Fruit fly (Drosophila melanogaster) whole organism, wandering third instar larva: ENCODE measurements around the gene pn.
A peak's percentile ranks its signal among the peaks of the same experiment; 100 is the strongest.

ENCODE experiments used
- Abd-B ChIP-seq: fragments of >200 bp; optimal IDR thresholded peaks from 2 replicates; lab custom pipeline; 2017; ENCODE audit warnings: missing biosample characterization, missing genetic modification characterization
- CG32264 ChIP-seq: fragments of 200-800 bp; sonication (Bioruptor generic); optimal IDR thresholded peaks from 2 replicates; lab custom pipeline; 2016; ENCODE audit warnings: missing biosample characterization, missing genetic modification characterization
- CG9705 ChIP-seq: fragments of 200-800 bp; sonication (Bioruptor generic); optimal IDR thresholded peaks from 2 replicates; lab custom pipeline; 2018; ENCODE audit warnings: missing biosample characterization, mild to moderate bottlenecking, missing genetic modification characterization
- CrebA ChIP-seq: fragments of 200-800 bp; sonication (Bioruptor generic); optimal IDR thresholded peaks from 2 replicates; lab custom pipeline; 2016; ENCODE audit warnings: missing biosample characterization, mild to moderate bottlenecking, missing genetic modification characterization, borderline replicate concordance
- Dfd ChIP-seq: fragments of >200 bp; optimal IDR thresholded peaks from 2 replicates; lab custom pipeline; 2017; ENCODE audit warnings: missing biosample characterization, missing genetic modification characterization
- Dif ChIP-seq: fragments of 200-275, 200-300 bp; sonication (Bioruptor generic); optimal IDR thresholded peaks from 2 replicates; lab custom pipeline; 2018; ENCODE audit warnings: missing biosample characterization, missing genetic modification characterization; ENCODE audit not compliant: partially characterized antibody
- GATAd ChIP-seq: sonication (Bioruptor generic); optimal IDR thresholded peaks from 2 replicates; lab custom pipeline; 2016; ENCODE audit warnings: missing biosample characterization, missing genetic modification characterization
- HLH106 ChIP-seq: fragments of 200-800 bp; optimal IDR thresholded peaks from 3 replicates; lab custom pipeline; 2019; ENCODE audit warnings: missing biosample characterization, mild to moderate bottlenecking, missing genetic modification characterization, moderate library complexity
- Hnf4 ChIP-seq: fragments of 200-800 bp; sonication (Bioruptor generic); optimal IDR thresholded peaks from 2 replicates; lab custom pipeline; 2016; ENCODE audit warnings: missing biosample characterization, mild to moderate bottlenecking, missing genetic modification characterization
- Hr78 ChIP-seq: fragments of >200 bp; optimal IDR thresholded peaks from 2 replicates; lab custom pipeline; 2017; ENCODE audit warnings: missing biosample characterization, missing genetic modification characterization
- Hr83 ChIP-seq: fragments of 200-300 bp; sonication (Bioruptor generic); optimal IDR thresholded peaks from 2 replicates; lab custom pipeline; 2016; ENCODE audit warnings: missing biosample characterization, mild to moderate bottlenecking, missing genetic modification characterization, moderate library complexity; ENCODE audit not compliant: poor library complexity, severe bottlenecking
- Jra ChIP-seq: sonication (Bioruptor generic); optimal IDR thresholded peaks from 2 replicates; lab custom pipeline; 2016; ENCODE audit warnings: missing biosample characterization, missing genetic modification characterization
- Mio ChIP-seq: sonication (Bioruptor generic); optimal IDR thresholded peaks from 2 replicates; lab custom pipeline; 2016; ENCODE audit warnings: missing biosample characterization, missing genetic modification characterization
- Myc ChIP-seq: fragments of >200 bp; optimal IDR thresholded peaks from 2 replicates; lab custom pipeline; 2017
- N ChIP-seq: fragments of >200 bp; optimal IDR thresholded peaks from 2 replicates; lab custom pipeline; 2018; ENCODE audit warnings: missing biosample characterization, missing external identifiers, missing genetic modification characterization
- OdsH ChIP-seq: fragments of 200-800 bp; sonication (Bioruptor generic); optimal IDR thresholded peaks from 2 replicates; lab custom pipeline; 2016; ENCODE audit warnings: missing biosample characterization, mild to moderate bottlenecking, missing genetic modification characterization
- Rel ChIP-seq, 2 experiments: fragments of 200-800 bp; sonication (Bioruptor generic) in 1 of 2; optimal IDR thresholded peaks; 2 replicates in 1 of 2; 3 replicates in 1 of 2; lab custom pipeline; 2016 to 2019; ENCODE audit warnings: mild to moderate bottlenecking in 2 of 2, missing biosample characterization in 2 of 2, missing genetic modification characterization in 2 of 2, moderate library complexity in 1 of 2
- Sp1 ChIP-seq: fragments of 200-800 bp; sonication (Bioruptor generic); optimal IDR thresholded peaks from 3 replicates; lab custom pipeline; 2019; ENCODE audit warnings: missing biosample characterization, mild to moderate bottlenecking, missing genetic modification characterization, moderate library complexity
- Vsx2 ChIP-seq: fragments of 200-300, 225-300 bp; sonication (Bioruptor generic); optimal IDR thresholded peaks from 2 replicates; lab custom pipeline; 2018; ENCODE audit warnings: missing biosample characterization, missing genetic modification characterization; ENCODE audit not compliant: partially characterized antibody
- br ChIP-seq: fragments of 200-800 bp; sonication (Bioruptor generic); optimal IDR thresholded peaks from 2 replicates; lab custom pipeline; 2016; ENCODE audit warnings: missing biosample characterization, missing genetic modification characterization
- brk ChIP-seq: fragments of 200-800 bp; sonication (Bioruptor generic); optimal IDR thresholded peaks from 2 replicates; lab custom pipeline; 2016; ENCODE audit warnings: missing biosample characterization, mild to moderate bottlenecking, missing genetic modification characterization
- dl ChIP-seq, 2 experiments: fragments of 175-275, 200-275 bp in 1 of 2; fragments of 200-275 bp in 1 of 2; sonication (Bioruptor generic); optimal IDR thresholded peaks; lab custom pipeline; 2018; ENCODE audit warnings: mild to moderate bottlenecking in 2 of 2, missing biosample characterization in 2 of 2, missing genetic modification characterization in 2 of 2, moderate library complexity in 2 of 2; ENCODE audit not compliant: partially characterized antibody in 2 of 2, insufficient read depth in 1 of 2
- dmrt93B ChIP-seq: fragments of 200-800 bp; sonication (Bioruptor generic); optimal IDR thresholded peaks from 2 replicates; lab custom pipeline; 2018; ENCODE audit warnings: missing biosample characterization, mild to moderate bottlenecking, missing genetic modification characterization
- dsf ChIP-seq: sonication (Bioruptor generic); optimal IDR thresholded peaks from 2 replicates; lab custom pipeline; 2016; ENCODE audit warnings: missing biosample characterization, missing genetic modification characterization, borderline replicate concordance
- ey ChIP-seq: fragments of 200-800 bp; sonication (Bioruptor generic); optimal IDR thresholded peaks from 2 replicates; lab custom pipeline; 2016; ENCODE audit warnings: missing biosample characterization, missing genetic modification characterization
- foxo ChIP-seq, 2 experiments: fragments of 200-800 bp; sonication (Bioruptor generic); optimal IDR thresholded peaks; 2 replicates in 1 of 2; 3 replicates in 1 of 2; lab custom pipeline; 2016 to 2017; ENCODE audit warnings: missing biosample characterization in 2 of 2, missing genetic modification characterization in 2 of 2
- fru ChIP-seq: fragments of 200-800 bp; sonication (Bioruptor generic); optimal IDR thresholded peaks from 3 replicates; lab custom pipeline; 2016; ENCODE audit warnings: missing biosample characterization, mild to moderate bottlenecking, missing genetic modification characterization
- h ChIP-seq: fragments of 200-800 bp; sonication (Bioruptor generic); optimal IDR thresholded peaks from 3 replicates; lab custom pipeline; 2016; ENCODE audit warnings: missing biosample characterization, mild to moderate bottlenecking, missing genetic modification characterization
- jim ChIP-seq: fragments of 175-275, 200-325 bp; sonication (Bioruptor generic); optimal IDR thresholded peaks from 2 replicates; lab custom pipeline; 2016; ENCODE audit warnings: missing biosample characterization, mild to moderate bottlenecking, missing genetic modification characterization
- lola ChIP-seq: fragments of >200 bp; optimal IDR thresholded peaks from 2 replicates; lab custom pipeline; 2017; ENCODE audit warnings: missing biosample characterization, missing genetic modification characterization
- pan ChIP-seq: fragments of >200 bp; optimal IDR thresholded peaks from 2 replicates; lab custom pipeline; 2017
- psq ChIP-seq: fragments of 200-800 bp; sonication (Bioruptor generic); optimal IDR thresholded peaks from 3 replicates; lab custom pipeline; 2017; ENCODE audit warnings: missing biosample characterization, mild to moderate bottlenecking, missing genetic modification characterization, moderate library complexity
- rgr ChIP-seq: fragments of 200-800 bp; sonication (Bioruptor generic); optimal IDR thresholded peaks from 3 replicates; lab custom pipeline; 2016; ENCODE audit warnings: missing biosample characterization, mild to moderate bottlenecking, missing genetic modification characterization
- sage ChIP-seq: fragments of 200-800 bp; sonication (Bioruptor generic); optimal IDR thresholded peaks from 2 replicates; lab custom pipeline; 2016; ENCODE audit warnings: missing biosample characterization, mild to moderate bottlenecking, missing genetic modification characterization
- sv ChIP-seq: fragments of 200-800 bp; sonication (Bioruptor generic); optimal IDR thresholded peaks from 3 replicates; lab custom pipeline; 2016; ENCODE audit warnings: missing biosample characterization, missing genetic modification characterization
- tai ChIP-seq: sonication (Bioruptor generic); optimal IDR thresholded peaks from 2 replicates; lab custom pipeline; 2016; ENCODE audit warnings: missing biosample characterization, missing genetic modification characterization
- usp ChIP-seq: fragments of >200 bp; optimal IDR thresholded peaks from 2 replicates; lab custom pipeline; 2017; ENCODE audit warnings: missing biosample characterization, missing genetic modification characterization
- woc ChIP-seq: sonication (Bioruptor generic); optimal IDR thresholded peaks from 2 replicates; lab custom pipeline; 2016; ENCODE audit warnings: missing biosample characterization, mild to moderate bottlenecking, missing genetic modification characterization

Gene pn

dm6 chrX:2134965-2135758, 45.8 kb upstream of the pn start (continued):
- peak; percentile 70 for TF ChIP-seq dsf
- TF ChIP-seq HLH106 (tag; lab: Kevin White, UChicago) = peak; percentile 96
- TF ChIP-seq psq (GFP tag; lab: Kevin White, UChicago) = peak; percentile 89
- no peak for TF ChIP-seq pan (lab: Kevin White, UChicago)
- no peak for TF ChIP-seq usp (GFP tag; lab: Kevin White, UChicago)
- TF ChIP-seq brk = peak; percentile 80
- TF ChIP-seq Dif (GFP tag; lab: Kevin White, UChicago) = peak; percentile 57
- TF ChIP-seq, all 38 proteins: peak for 30

DNA sequence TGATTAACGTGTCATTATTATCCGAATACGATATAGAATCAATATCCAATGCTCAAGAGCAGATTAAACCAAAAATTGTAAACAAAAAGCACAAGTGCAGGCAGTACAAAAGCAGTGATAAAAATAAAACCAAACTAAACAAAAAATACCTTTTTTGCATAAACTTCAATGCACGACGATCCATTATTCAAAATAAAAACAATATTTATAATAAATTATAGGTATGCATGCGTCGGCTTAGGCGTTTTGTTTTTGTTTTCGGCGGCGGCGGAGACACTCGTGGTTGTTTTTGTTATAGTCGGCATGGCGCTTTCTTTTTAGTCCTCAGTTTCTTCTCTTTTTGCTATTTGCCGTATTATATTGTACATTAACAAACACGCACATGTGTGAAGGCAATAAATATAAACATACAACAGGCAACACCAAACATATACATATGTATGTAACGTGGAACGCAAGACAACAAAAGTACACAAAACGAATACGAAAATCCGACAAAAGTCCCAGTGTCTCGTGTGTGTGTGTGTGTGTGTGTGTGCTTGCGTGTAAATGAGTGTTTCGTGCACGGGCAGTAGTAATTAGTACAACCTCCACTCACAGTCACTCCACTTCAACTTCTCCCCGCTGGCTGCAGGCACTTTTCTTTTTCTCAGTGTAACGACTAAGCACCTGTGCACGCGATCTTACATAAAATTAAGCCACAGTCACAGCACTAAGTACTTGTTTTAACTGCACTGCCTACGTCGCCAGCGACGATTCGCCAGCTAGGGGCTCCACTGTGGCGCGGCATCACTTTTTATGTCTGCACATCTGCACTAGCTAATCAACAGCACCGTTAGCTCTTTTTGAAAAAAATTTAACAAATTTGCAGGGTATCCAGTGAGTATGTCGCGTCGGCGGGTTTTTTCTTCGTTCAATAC, 44.9 kb upstream of the pn start:
- peak; percentile 42 for TF ChIP-seq ey
- TF ChIP-seq lola (GFP tag; lab: Kevin White, UChicago) = no peak
- no peak for TF ChIP-seq sage (GFP tag; lab: Kevin White, UChicago)
- TF ChIP-seq foxo (GFP tag; optimal IDR thresholded peaks at IDR 0.05; lab: Kevin White, UChicago) = peak in 1 of 2 experiments; percentile 59
- TF ChIP-seq Hnf4 = no peak
- no peak for TF ChIP-seq pan (lab: Kevin White, UChicago)
- TF ChIP-seq fru (GFP tag; lab: Kevin White, UChicago) = peak; percentile 45
- no peak for TF ChIP-seq Rel (GFP tag; optimal IDR thresholded peaks at IDR 0.05; lab: Kevin White, UChicago)
- TF ChIP-seq Rel (tag; optimal IDR thresholded peaks at IDR 0.05; lab: Kevin White, UChicago) = peak; percentile 89
- TF ChIP-seq Dfd (GFP tag; lab: Kevin White, UChicago) = peak; percentile 52
- TF ChIP-seq Myc (lab: Kevin White, UChicago) = no peak

- TF ChIP-seq CrebA (GFP tag; lab: Kevin White, UChicago) (peak; percentile 98), sage (GFP tag; lab: Kevin White, UChicago) (peak; percentile 99), Sp1 (GFP tag; lab: Kevin White, UChicago) (peak; percentile 100), CG32264 (GFP tag; lab: Kevin White, UChicago) (peak; percentile 100), GATAd (peak; percentile 99), rgr (peak; percentile 100), Hr83 (GFP tag; lab: Kevin White, UChicago) (peak; percentile 98), psq (GFP tag; lab: Kevin White, UChicago) (peak; percentile 98), N (GFP tag; lab: Kevin White, UChicago) (no peak), jim (GFP tag; lab: Kevin White, UChicago) (peak; percentile 99), dl (GFP tag; optimal IDR thresholded peaks at IDR 0.05; lab: Kevin White, UChicago; ENCODE audit: insufficient read depth in 1 of 2, partially characterized antibody in 2 of 2) (peak in 1 of 2 experiments; percentile 10), Dfd (GFP tag; lab: Kevin White, UChicago) (peak; percentile 98), Hr78 (GFP tag; lab: Kevin White, UChicago) (no peak), Myc (lab: Kevin White, UChicago) (no peak), fru (GFP tag; lab: Kevin White, UChicago) (peak; percentile 100), CG9705 (GFP tag; lab: Kevin White, UChicago) (peak; percentile 100), pan (lab: Kevin White, UChicago) (peak; percentile 91), woc (GFP tag; lab: Kevin White, UChicago) (peak; percentile 100), Abd-B (GFP tag; lab: Kevin White, UChicago) (no peak), usp (GFP tag; lab: Kevin White, UChicago) (peak; percentile 13), ey (peak; percentile 100), dmrt93B (peak; percentile 100), OdsH (GFP tag; lab: Kevin White, UChicago) (peak; percentile 100), Mio (GFP tag; lab: Kevin White, UChicago) (peak; percentile 96), h (GFP tag; lab: Kevin White, UChicago) (peak; percentile 100), HLH106 (tag; lab: Kevin White, UChicago) (peak; percentile 100), Hnf4 (peak; percentile 100), Rel (GFP tag; optimal IDR thresholded peaks at IDR 0.05; lab: Kevin White, UChicago) (peak; percentile 99), Rel (tag; optimal IDR thresholded peaks at IDR 0.05; lab: Kevin White, UChicago) (peak; percentile 98), Vsx2 (GFP tag; lab: Kevin White, UChicago) (peak; percentile 72), lola (GFP tag; lab: Kevin White, UChicago) (no peak), Dif (GFP tag; lab: Kevin White, UChicago) (peak; percentile 71), Jra (peak; percentile 99), br (GFP tag; lab: Kevin White, UChicago) (peak; percentile 100), sv (GFP tag; lab: Kevin White, UChicago) (peak; percentile 100), tai (peak; percentile 99), brk (peak; percentile 98), foxo (GFP tag; optimal IDR thresholded peaks at IDR 0.05; lab: Kevin White, UChicago) (peak; percentile 99 to 100), dsf (peak; percentile 98)
Measured at dm6 chrX:2136831-2137452, 44.1 kb upstream of the pn start.
